Fruit fly (Drosophila melanogaster) whole organism, prepupa: Measurements from ENCODE around the gene CG13114.

ENCODE experiments used
- CG10631 ChIP-seq: fragments of 200-800 bp; sonication (Bioruptor generic); optimal IDR thresholded peaks from 2 replicates; lab custom pipeline; 2016; ENCODE audit warnings: missing biosample characterization, missing genetic modification characterization
- CG11762 ChIP-seq: fragments of 200-800 bp; sonication (Bioruptor generic); optimal IDR thresholded peaks from 3 replicates; lab custom pipeline; 2016; ENCODE audit warnings: missing biosample characterization, missing genetic modification characterization; ENCODE audit not compliant: insufficient read depth
- CG11902 ChIP-seq: fragments of 200-800 bp; sonication (Bioruptor generic); optimal IDR thresholded peaks from 3 replicates; lab custom pipeline; 2016; ENCODE audit warnings: missing biosample characterization, missing genetic modification characterization
- CG15336 ChIP-seq: fragments of 200-800 bp; sonication (Bioruptor generic); IDR thresholded peaks from 2 replicates; pipeline ENCODE4 v1.3.6; 2022; ENCODE audit warnings: missing biosample characterization, missing genetic modification characterization
- CG1621 ChIP-seq: fragments of 200-800 bp; sonication (Bioruptor generic); optimal IDR thresholded peaks from 3 replicates; lab custom pipeline; 2018; ENCODE audit warnings: missing biosample characterization, mild to moderate bottlenecking, missing genetic modification characterization
- CG16779 ChIP-seq: fragments of 200-800 bp; sonication (Bioruptor generic); optimal IDR thresholded peaks from 3 replicates; lab custom pipeline; 2017; ENCODE audit warnings: missing biosample characterization, mild to moderate bottlenecking, missing genetic modification characterization
- CG31627 ChIP-seq: fragments of 200-800 bp; sonication (Bioruptor generic); optimal IDR thresholded peaks from 3 replicates; lab custom pipeline; 2016; ENCODE audit warnings: missing biosample characterization, missing genetic modification characterization
- CG4318 ChIP-seq: fragments of 200-800 bp; sonication (Bioruptor generic); optimal IDR thresholded peaks from 3 replicates; lab custom pipeline; 2017; ENCODE audit warnings: missing biosample characterization, mild to moderate bottlenecking, missing genetic modification characterization
- CG6163 ChIP-seq: fragments of 200-800 bp; sonication (Bioruptor generic); IDR thresholded peaks from 3 replicates; pipeline ENCODE4 v1.3.6; 2022; ENCODE audit warnings: missing biosample characterization, missing genetic modification characterization
- CG6276 ChIP-seq: fragments of 200-800 bp; sonication (Bioruptor generic); optimal IDR thresholded peaks from 2 replicates; lab custom pipeline; 2017; ENCODE audit warnings: missing biosample characterization, mild to moderate bottlenecking, missing genetic modification characterization
- CG6854 ChIP-seq: fragments of 200-800 bp; sonication (Bioruptor generic); optimal IDR thresholded peaks from 2 replicates; lab custom pipeline; 2017; ENCODE audit warnings: missing biosample characterization, mild to moderate bottlenecking, missing genetic modification characterization
- CG8119 ChIP-seq: fragments of 200-800 bp; sonication (Bioruptor generic); IDR thresholded peaks from 3 replicates; pipeline ENCODE4 v1.3.6; 2022; ENCODE audit warnings: missing biosample characterization, missing genetic modification characterization
- CG8319 ChIP-seq: fragments of 200-800 bp; sonication (Bioruptor generic); optimal IDR thresholded peaks from 3 replicates; lab custom pipeline; 2016; ENCODE audit warnings: missing biosample characterization, missing genetic modification characterization
- CG8632 ChIP-seq: fragments of 200-800 bp; sonication (Bioruptor generic); optimal IDR thresholded peaks from 3 replicates; lab custom pipeline; 2016; ENCODE audit warnings: missing biosample characterization, missing genetic modification characterization
- CG9139 ChIP-seq: fragments of 200-800 bp; sonication (Bioruptor generic); optimal IDR thresholded peaks from 3 replicates; lab custom pipeline; 2017; ENCODE audit warnings: missing biosample characterization, mild to moderate bottlenecking, missing genetic modification characterization
- Eip75B ChIP-seq: fragments of 200-800 bp; sonication (Bioruptor generic); optimal IDR thresholded peaks from 3 replicates; lab custom pipeline; 2016; ENCODE audit warnings: missing biosample characterization, missing genetic modification characterization
- Eip78C ChIP-seq: fragments of 200-800 bp; sonication (Bioruptor generic); peaks from one replicate; lab custom pipeline; 2016; ENCODE audit warnings: missing biosample characterization, missing genetic modification characterization
- Eip93F ChIP-seq: fragments of 200-800 bp; sonication (Bioruptor generic); optimal IDR thresholded peaks from 2 replicates; lab custom pipeline; 2016; ENCODE audit warnings: missing biosample characterization, mild to moderate bottlenecking, missing genetic modification characterization
- Ets21C ChIP-seq: fragments of 200-800 bp; sonication (Bioruptor generic); optimal IDR thresholded peaks from 3 replicates; lab custom pipeline; 2016; ENCODE audit warnings: missing biosample characterization, missing genetic modification characterization
- Ets96B ChIP-seq: fragments of 200-800 bp; optimal IDR thresholded peaks from 2 replicates; lab custom pipeline; 2019; ENCODE audit warnings: missing biosample characterization, mild to moderate bottlenecking, missing genetic modification characterization, moderate library complexity
- Hr38 ChIP-seq: sonication (Bioruptor generic); optimal IDR thresholded peaks from 2 replicates; lab custom pipeline; 2016; ENCODE audit warnings: missing biosample characterization, missing genetic modification characterization
- Hr39 ChIP-seq: fragments of 200-800 bp; sonication (Bioruptor generic); optimal IDR thresholded peaks from 2 replicates; lab custom pipeline; 2016; ENCODE audit warnings: missing biosample characterization, missing genetic modification characterization
- Lpt ChIP-seq: fragments of 200-800 bp; sonication (Bioruptor generic); optimal IDR thresholded peaks from 3 replicates; lab custom pipeline; 2016; ENCODE audit warnings: missing biosample characterization, missing genetic modification characterization
- OdsH ChIP-seq: fragments of 200-800 bp; sonication (Bioruptor generic); optimal IDR thresholded peaks from 3 replicates; lab custom pipeline; 2016; ENCODE audit warnings: missing biosample characterization, missing genetic modification characterization
- Smox ChIP-seq: fragments of 200-800 bp; sonication (Bioruptor generic); optimal IDR thresholded peaks from 3 replicates; lab custom pipeline; 2016; ENCODE audit warnings: missing biosample characterization, missing genetic modification characterization
- Sox102F ChIP-seq: fragments of 200-800 bp; sonication (Bioruptor generic); optimal IDR thresholded peaks from 2 replicates; lab custom pipeline; 2016; ENCODE audit warnings: missing biosample characterization, mild to moderate bottlenecking, missing genetic modification characterization
- Sox14 ChIP-seq: fragments of 200-800 bp; sonication (Bioruptor generic); optimal IDR thresholded peaks from 3 replicates; lab custom pipeline; 2016; ENCODE audit warnings: missing biosample characterization, missing genetic modification characterization
- achi ChIP-seq: fragments of 200-800 bp; sonication (Bioruptor generic); optimal IDR thresholded peaks from 3 replicates; lab custom pipeline; 2016; ENCODE audit warnings: missing biosample characterization, missing genetic modification characterization
- acj6 ChIP-seq: fragments of 200-800 bp; sonication (Bioruptor generic); optimal IDR thresholded peaks from 3 replicates; lab custom pipeline; 2016; ENCODE audit warnings: missing biosample characterization, missing genetic modification characterization
- dac ChIP-seq: fragments of 200-800 bp; sonication (Bioruptor generic); optimal IDR thresholded peaks from 2 replicates; lab custom pipeline; 2017; ENCODE audit warnings: missing biosample characterization, mild to moderate bottlenecking, missing genetic modification characterization
- dsx ChIP-seq: fragments of 200-800 bp; optimal IDR thresholded peaks from 3 replicates; lab custom pipeline; 2019; ENCODE audit warnings: missing biosample characterization, mild to moderate bottlenecking, missing genetic modification characterization, moderate library complexity; ENCODE audit not compliant: poor library complexity, severe bottlenecking
- eg ChIP-seq: fragments of 200-800 bp; sonication (Bioruptor generic); IDR thresholded peaks from 3 replicates; pipeline ENCODE4 v1.3.6; 2022; ENCODE audit warnings: missing biosample characterization, missing genetic modification characterization
- esn ChIP-seq: fragments of 200-800 bp; sonication (Bioruptor generic); optimal IDR thresholded peaks from 2 replicates; lab custom pipeline; 2016; ENCODE audit warnings: missing biosample characterization, mild to moderate bottlenecking, missing genetic modification characterization, moderate library complexity
- fd59A ChIP-seq: fragments of 200-800 bp; sonication (Bioruptor generic); optimal IDR thresholded peaks from 2 replicates; lab custom pipeline; 2017; ENCODE audit warnings: missing biosample characterization, mild to moderate bottlenecking, missing genetic modification characterization, missing genetic modification reagents
- fd85E ChIP-seq: fragments of 200-800 bp; sonication (Bioruptor generic); optimal IDR thresholded peaks from 3 replicates; lab custom pipeline; 2016; ENCODE audit warnings: missing biosample characterization, missing genetic modification characterization
- fkh ChIP-seq: fragments of 200-800 bp; sonication (Bioruptor generic); optimal IDR thresholded peaks from 3 replicates; lab custom pipeline; 2017; ENCODE audit warnings: missing biosample characterization, mild to moderate bottlenecking, missing genetic modification characterization, moderate library complexity
- lz ChIP-seq: fragments of 200-800 bp; sonication (Bioruptor generic); optimal IDR thresholded peaks from 3 replicates; lab custom pipeline; 2016; ENCODE audit warnings: missing biosample characterization, missing genetic modification characterization
- pdm3 ChIP-seq: fragments of 200-800 bp; sonication (Bioruptor generic); optimal IDR thresholded peaks from 3 replicates; lab custom pipeline; 2016; ENCODE audit warnings: missing biosample characterization, missing genetic modification characterization
- salr ChIP-seq, 2 experiments: fragments of 200-800 bp; sonication (Bioruptor generic); optimal IDR thresholded peaks; 3 replicates each; lab custom pipeline; 2016 to 2018; ENCODE audit warnings: missing biosample characterization in 2 of 2, missing genetic modification characterization in 2 of 2, mild to moderate bottlenecking in 1 of 2
- spab ChIP-seq: fragments of 200-800 bp; sonication (Bioruptor generic); optimal IDR thresholded peaks from 2 replicates; lab custom pipeline; 2017; ENCODE audit warnings: missing biosample characterization, mild to moderate bottlenecking, missing genetic modification characterization, missing genetic modification reagents
- ss ChIP-seq, 2 experiments: fragments of 200-800 bp; sonication (Bioruptor generic); optimal IDR thresholded peaks; 2 replicates in 1 of 2; 3 replicates in 1 of 2; lab custom pipeline; 2017 to 2018; ENCODE audit warnings: mild to moderate bottlenecking in 2 of 2, missing biosample characterization in 2 of 2, missing genetic modification characterization in 2 of 2, moderate library complexity in 1 of 2
- topi ChIP-seq: fragments of 200-800 bp; sonication (Bioruptor generic); optimal IDR thresholded peaks from 3 replicates; lab custom pipeline; 2016; ENCODE audit warnings: missing biosample characterization, missing genetic modification characterization

The CG13114 gene

DNA sequence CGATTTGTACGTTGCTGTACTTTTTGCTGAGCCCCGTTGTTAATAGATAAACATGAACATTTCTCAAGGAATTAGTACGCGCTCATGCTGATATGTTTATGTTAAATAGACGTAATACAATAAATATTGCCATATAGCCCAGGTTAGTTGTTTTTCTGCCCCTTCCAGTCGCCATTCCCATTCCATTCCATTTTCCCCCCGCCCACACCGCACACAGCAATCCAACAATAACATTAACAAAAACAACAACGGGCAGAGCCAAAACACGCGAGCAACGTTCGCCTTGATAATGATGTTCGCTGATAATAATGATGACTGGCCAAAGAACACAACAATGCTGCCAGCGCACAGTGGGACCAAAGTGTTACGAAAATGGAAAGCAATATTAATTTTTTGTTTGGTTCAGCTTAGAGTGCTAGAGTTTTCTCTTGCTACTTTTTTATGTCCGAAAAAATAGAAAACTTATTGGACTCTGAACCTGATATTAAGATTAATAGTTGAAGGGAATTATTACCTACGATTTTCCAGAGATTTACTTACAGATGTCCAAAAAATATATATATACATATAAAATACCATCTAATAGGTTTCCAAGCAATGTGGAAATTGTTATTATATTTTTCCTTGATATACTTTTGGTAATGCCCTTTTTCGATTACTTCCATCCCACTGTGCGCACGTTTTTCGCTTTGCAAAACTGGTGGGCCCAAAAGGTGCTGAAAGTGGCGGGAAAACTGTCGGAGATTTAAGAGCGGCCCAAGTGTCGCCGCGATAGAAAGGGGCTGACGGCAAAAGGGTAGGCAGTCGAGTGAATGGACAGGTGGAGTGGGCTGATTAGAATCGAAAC, 24.2 kb downstream of the CG13114 start (continued):
- TF ChIP-seq CG10631 (GFP tag; lab: Kevin White, UChicago) (peak; percentile 96), fd59A (GFP tag; lab: Kevin White, UChicago) (peak; percentile 93), achi (peak; percentile 97), pdm3 (GFP tag; lab: Kevin White, UChicago) (peak; percentile 93), CG11902 (peak; percentile 90), Smox (peak; percentile 96), CG6276 (GFP tag; lab: Kevin White, UChicago) (peak; percentile 98), lz (GFP tag; lab: Kevin White, UChicago) (peak; percentile 94), dac (GFP tag; lab: Kevin White, UChicago) (peak; percentile 90), Hr38 (GFP tag; lab: Kevin White, UChicago) (no peak), Ets21C (GFP tag; lab: Kevin White, UChicago) (peak; percentile 87), eg (GFP tag; lab: Robert Waterston, UW) (peak; percentile 92), CG31627 (GFP tag; lab: Kevin White, UChicago) (peak; percentile 88), Eip93F (GFP tag; lab: Kevin White, UChicago) (peak; percentile 85), ss (GFP tag; optimal IDR thresholded peaks at IDR 0.05; lab: Kevin White, UChicago) (peak; percentile 97), Sox102F (GFP tag; lab: Kevin White, UChicago) (peak; percentile 94), salr (GFP tag; optimal IDR thresholded peaks at IDR 0.05; lab: Kevin White, UChicago) (peak; percentile 81 to 99), Lpt (GFP tag; lab: Kevin White, UChicago) (peak; percentile 96), esn (GFP tag; lab: Kevin White, UChicago) (peak; percentile 97), CG8632 (GFP tag; lab: Kevin White, UChicago) (peak; percentile 96), CG4318 (GFP tag; lab: Kevin White, UChicago) (peak; percentile 97), topi (peak; percentile 95), CG6163 (GFP tag; lab: Robert Waterston, UW) (peak; percentile 90), OdsH (GFP tag; lab: Kevin White, UChicago) (peak; percentile 97), CG9139 (GFP tag; lab: Kevin White, UChicago) (peak; percentile 90)

- peak; percentile 89 for TF ChIP-seq dsx (GFP tag; lab: Kevin White, UChicago)
- TF ChIP-seq CG11762 (GFP tag; lab: Kevin White, UChicago), result no peak
- TF ChIP-seq CG6163 (GFP tag; lab: Robert Waterston, UW), result 0 out of 3 replicates have a peak, but pooled peaks have one; percentile 30
- TF ChIP-seq Eip78C (GFP tag; lab: Kevin White, UChicago), result peak; percentile 39
- no peak for TF ChIP-seq acj6 (GFP tag; lab: Kevin White, UChicago)
- TF ChIP-seq Sox14 (GFP tag; lab: Kevin White, UChicago), result peak; percentile 3
- no peak for TF ChIP-seq fd85E
- no peak for TF ChIP-seq Hr39 (GFP tag; lab: Kevin White, UChicago)
- peak; percentile 40 for TF ChIP-seq CG15336 (GFP tag; lab: Robert Waterston, UW)
- TF ChIP-seq Ets96B (tag; lab: Kevin White, UChicago), result no peak
- no peak for TF ChIP-seq esn (GFP tag; lab: Kevin White, UChicago)
- no peak for TF ChIP-seq CG8319 (GFP tag; lab: Kevin White, UChicago)
- peak; percentile 94 for TF ChIP-seq fkh
- TF ChIP-seq spab (GFP tag; lab: Kevin White, UChicago), result peak; percentile 19
- TF ChIP-seq CG6276 (GFP tag; lab: Kevin White, UChicago), result peak; percentile 55
- TF ChIP-seq Eip75B, result no peak
- 0 out of 3 replicates have a peak, but pooled peaks have one; percentile 24 for TF ChIP-seq eg (GFP tag; lab: Robert Waterston, UW)
- peak; percentile 11 for TF ChIP-seq CG6854
- no peak for TF ChIP-seq CG1621 (tag; lab: Kevin White, UChicago)
- TF ChIP-seq CG8119 (GFP tag; lab: Robert Waterston, UW), result no peak
- TF ChIP-seq CG16779, result no peak
- TF ChIP-seq, all 60 proteins: peak for 10
Observed at dm6 chr2L:9570673-9571193, 25.1 kb downstream of the CG13114 start.
